Worm (Caenorhabditis elegans) whole organism, L4/young adult: ENCODE measurements around the gene dmsr-9.

Experiments used
- W03F9.2 ChIP-seq: fragments of 150-350 bp; optimal IDR thresholded peaks from 2 replicates; lab custom pipeline; 2014; ENCODE audit warnings: missing biosample characterization, missing genetic modification characterization
- dao-5 ChIP-seq: sonication (generic microtip); optimal IDR thresholded peaks from 2 replicates; lab custom pipeline; 2016; ENCODE audit warnings: missing genotype, missing genetic modification characterization, moderate library complexity, missing compliant biosample characterization
- him-1 ChIP-seq: sonication (generic microtip); optimal IDR thresholded peaks from 2 replicates; lab custom pipeline; 2016; ENCODE audit warnings: missing genotype, missing genetic modification reagents, missing genetic modification characterization, missing compliant biosample characterization

Gene dmsr-9

DNA sequence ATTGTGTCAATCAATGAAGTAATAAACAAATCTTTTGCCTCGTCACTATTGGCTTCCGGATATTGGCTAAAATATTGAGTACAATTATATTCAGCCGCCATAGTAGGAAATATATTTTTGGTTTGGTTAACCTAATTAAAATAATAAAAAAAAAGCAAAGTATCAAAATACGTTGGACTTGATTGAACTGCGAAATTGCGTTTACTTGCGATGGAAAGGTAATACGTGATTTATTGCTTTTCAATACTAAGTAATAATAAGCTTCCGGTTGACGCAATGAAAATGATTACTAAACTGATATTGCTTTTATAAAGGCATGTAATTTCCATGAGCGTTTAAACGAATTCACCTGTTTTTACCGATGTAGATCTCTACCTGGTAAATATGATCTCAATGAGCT lies at the start of gene dmsr-9:
dmsr-9 (minus strand) TSS at position 101 of the 400 bp plus-strand sequence.
- TF ChIP-seq W03F9.2 (no peak), dao-5 (tag; lab: Kevin White, UChicago) (no peak), him-1 (tag; lab: Kevin White, UChicago) (no peak)

DNA sequence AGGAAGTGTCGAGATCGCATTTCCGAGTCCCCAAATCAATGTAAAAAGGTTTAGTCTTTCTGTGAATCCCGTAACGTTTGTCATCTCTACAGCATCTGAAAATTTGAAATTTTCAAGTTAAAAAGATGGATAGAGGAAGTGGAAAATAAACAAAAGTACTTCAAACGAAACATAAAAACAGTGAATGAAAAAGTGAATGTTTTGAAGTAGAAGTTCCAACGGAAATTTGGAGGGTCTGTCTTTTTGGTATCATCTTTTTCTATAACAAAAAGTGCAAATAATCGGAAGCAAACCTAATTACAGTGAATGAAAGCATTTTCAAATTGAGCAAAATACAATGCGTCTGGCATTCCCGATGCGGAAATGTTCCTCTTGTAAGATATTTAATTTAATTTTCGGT lies 47.0 kb upstream of the dmsr-9 start, which contains the start of gene lgc-54:
lgc-54 (minus strand) TSS at position 101 of the 400 bp plus-strand sequence.
- TF ChIP-seq him-1 (tag; lab: Kevin White, UChicago) (no peak), dao-5 (tag; lab: Kevin White, UChicago) (no peak), W03F9.2 (no peak)

DNA sequence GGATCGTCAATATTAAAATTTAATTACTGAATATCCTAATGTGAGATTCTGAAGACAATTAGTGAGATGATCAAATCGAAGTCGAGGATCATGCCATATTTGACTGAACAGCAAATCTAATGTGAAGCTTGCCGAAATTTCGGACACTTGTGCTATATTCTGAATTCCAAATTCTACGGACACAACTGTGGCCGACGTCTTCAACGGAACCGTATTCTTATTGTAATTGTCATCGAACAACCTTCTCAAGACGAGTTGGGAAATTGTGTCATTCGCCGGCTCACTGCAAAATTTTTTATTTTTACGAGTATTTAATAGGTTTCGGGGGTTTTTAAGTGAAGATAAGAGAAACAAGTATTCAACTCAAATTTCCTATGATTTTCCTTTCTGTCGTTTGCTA lies 43.0 kb upstream of the dmsr-9 start, which contains the start of gene T15B7.1:
T15B7.1 (plus strand) TSS at position 301 of the 400 bp plus-strand sequence.
- no peak for TF ChIP-seq W03F9.2
- TF ChIP-seq him-1 (tag; lab: Kevin White, UChicago): no peak

DNA sequence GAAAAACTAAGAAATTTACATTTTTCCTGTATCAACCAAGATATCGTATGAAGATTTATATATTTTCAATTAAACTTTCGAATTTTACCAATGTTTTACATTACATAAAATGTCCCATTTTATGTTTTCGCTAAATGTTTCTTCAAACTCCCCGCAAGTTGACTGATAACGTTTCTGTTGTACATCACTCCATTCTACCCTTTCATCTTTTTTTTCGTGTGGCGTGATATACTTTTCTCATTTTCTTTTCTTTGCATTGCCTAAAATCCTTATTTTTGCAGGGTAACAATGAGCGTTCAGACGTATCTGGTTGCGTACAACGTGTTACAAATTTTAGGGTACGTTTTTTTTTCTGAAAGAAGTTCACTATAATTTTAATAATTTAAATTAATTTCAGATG lies 39.5 kb upstream of the dmsr-9 start, which contains the start of gene hpo-8:
hpo-8 (plus strand) TSS at position 282 of the 400 bp plus-strand sequence.
- TF ChIP-seq him-1 (tag; lab: Kevin White, UChicago) (no peak), W03F9.2 (no peak), dao-5 (tag; lab: Kevin White, UChicago) (no peak)

DNA sequence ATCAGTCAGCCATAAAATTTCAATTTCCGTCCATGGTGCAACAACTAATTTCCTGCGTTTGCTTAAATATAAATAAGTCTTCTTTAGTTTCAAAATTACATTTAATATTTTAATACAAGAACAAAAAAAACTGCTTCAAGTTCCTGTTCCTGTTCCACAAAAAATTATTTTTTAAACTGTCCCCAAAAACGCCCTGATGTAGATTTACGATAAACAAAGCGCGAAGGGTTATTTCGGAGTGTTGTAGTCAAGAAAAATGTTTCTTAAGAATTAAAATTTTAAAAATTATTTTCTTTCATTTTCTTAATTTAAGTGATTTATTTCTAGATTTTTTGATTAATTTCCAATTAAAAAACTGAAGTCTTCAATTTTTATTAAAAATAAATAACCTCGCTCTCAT lies 39.1 kb upstream of the dmsr-9 start, which contains the start of gene T15B7.15:
T15B7.15 (minus strand) TSS at position 67 of the 400 bp plus-strand sequence.
- TF ChIP-seq W03F9.2 (no peak), him-1 (tag; lab: Kevin White, UChicago) (no peak), dao-5 (tag; lab: Kevin White, UChicago) (no peak)

DNA sequence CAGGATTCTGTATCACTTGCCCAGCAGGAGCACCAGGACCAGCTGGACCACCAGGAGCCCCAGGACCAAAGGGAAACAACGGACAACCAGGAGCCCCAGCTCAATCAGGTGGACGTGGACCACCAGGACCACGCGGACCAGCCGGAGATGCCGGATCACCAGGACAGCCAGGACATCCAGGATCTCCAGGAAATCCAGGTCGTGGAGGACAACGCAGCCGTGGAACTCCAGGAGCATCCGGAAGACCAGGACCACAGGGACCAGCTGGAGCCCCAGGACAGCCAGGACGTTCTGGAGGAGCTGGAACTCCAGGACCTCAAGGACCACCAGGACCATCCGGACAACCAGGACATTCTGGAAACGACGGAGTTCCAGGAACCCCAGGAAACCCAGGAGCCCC lies 36.6 kb upstream of the dmsr-9 start:
- no peak for TF ChIP-seq him-1 (tag; lab: Kevin White, UChicago)
- TF ChIP-seq W03F9.2: no peak
- TF ChIP-seq dao-5 (tag; lab: Kevin White, UChicago): no peak

DNA sequence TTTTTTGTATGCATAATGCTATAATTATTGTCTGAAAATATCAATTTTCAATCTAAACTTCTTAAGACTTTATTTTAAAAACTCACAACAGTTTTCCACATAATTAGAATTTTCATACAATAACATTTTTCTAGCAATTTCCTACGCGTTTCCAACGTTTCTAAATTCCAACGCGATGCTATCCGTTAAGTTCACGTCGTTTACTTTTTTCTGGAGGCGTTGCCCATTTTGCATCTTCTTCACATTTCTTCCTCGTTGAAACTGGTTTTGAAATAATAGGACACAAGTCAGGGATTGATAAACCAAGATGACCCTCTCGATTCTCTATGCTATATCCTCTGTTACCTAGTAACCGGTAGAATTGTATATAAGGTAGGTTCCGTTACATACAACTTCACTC lies 35.8 kb upstream of the dmsr-9 start, which contains the start of the genes T15B7.14 and col-143:
T15B7.14 (minus strand) TSS at position 101 of the 400 bp plus-strand sequence.
col-143 (plus strand) TSS at position 394 of the 400 bp plus-strand sequence.
- TF ChIP-seq him-1 (tag; lab: Kevin White, UChicago) (no peak), dao-5 (tag; lab: Kevin White, UChicago) (no peak), W03F9.2 (no peak)

DNA sequence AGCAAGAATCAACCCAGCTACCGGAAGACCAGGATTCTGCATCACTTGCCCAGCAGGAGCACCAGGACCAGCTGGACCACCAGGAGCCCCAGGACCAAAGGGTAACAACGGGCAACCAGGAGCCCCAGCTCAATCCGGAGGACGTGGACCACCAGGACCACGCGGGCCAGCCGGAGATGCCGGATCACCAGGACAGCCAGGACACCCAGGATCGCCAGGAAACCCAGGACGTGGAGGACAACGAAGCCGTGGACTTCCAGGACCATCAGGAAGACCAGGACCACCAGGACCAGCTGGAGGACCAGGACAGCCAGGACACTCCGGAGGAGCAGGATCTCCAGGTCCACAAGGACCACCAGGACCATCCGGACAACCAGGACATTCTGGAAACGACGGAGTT lies 32.1 kb upstream of the dmsr-9 start:
- no peak for TF ChIP-seq dao-5 (tag; lab: Kevin White, UChicago)
- TF ChIP-seq W03F9.2: no peak
- TF ChIP-seq him-1 (tag; lab: Kevin White, UChicago): no peak

DNA sequence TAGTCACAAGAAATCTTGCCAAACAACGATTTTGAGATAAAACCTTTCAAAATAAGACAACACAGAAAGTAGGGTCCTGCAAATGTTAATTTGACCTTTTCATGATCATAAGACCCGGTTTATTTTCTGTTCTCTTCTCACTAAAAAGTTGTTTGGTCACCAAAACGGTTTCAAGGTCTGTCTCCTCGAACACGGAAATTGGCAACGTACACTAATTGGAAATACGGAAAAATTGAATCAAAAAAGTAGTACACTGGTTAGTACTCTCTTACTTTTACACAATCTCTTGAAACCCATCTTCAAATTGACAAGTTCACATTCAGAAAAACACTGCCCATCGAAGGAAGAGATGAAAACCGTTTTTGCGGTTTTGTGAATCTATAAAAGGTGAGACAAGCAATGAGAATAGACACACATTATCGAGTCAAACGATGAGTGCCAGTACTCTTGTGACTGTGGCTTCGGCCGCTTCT lies 31.3 kb upstream of the dmsr-9 start, which contains the start of gene col-142:
col-142 (plus strand) TSS at position 423 of the 473 bp plus-strand sequence.
- TF ChIP-seq him-1 (tag; lab: Kevin White, UChicago) (no peak), dao-5 (tag; lab: Kevin White, UChicago) (no peak), W03F9.2 (no peak)

DNA sequence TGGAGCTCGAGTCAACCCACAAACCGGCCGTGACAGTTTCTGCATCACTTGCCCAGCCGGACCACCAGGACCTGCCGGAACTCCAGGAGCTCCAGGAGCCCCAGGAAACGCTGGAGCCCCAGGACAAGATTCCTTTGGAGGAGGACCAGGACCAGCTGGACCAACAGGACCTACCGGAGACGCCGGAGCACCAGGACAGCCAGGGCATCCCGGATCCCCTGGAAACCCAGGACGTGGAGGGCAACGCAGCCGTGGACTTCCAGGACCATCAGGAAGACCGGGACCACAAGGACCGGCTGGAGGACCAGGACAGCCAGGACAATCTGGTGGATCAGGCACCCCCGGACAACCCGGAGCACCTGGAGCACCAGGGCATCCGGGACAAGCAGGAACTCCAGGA lies 30.6 kb upstream of the dmsr-9 start:
- TF ChIP-seq dao-5 (tag; lab: Kevin White, UChicago) (no peak), him-1 (tag; lab: Kevin White, UChicago) (no peak), W03F9.2 (no peak)

DNA sequence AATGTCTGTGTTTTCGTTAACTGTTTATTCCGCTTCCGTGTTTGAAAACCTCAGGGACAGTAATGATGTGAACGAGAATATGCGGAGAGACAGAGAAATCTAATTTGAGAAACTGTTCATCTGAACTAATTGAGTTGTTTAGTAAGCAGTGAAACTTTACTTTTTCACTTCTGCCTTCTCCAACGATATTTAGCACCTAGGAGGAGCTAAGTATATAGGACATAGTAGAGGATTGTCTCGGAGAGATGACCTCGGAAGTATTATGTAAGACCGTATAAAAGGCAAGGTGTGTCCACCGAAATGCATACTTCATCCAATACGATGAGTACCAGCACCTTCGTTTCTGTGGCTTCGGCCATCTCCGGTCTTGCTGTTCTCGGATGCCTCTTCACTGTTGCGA lies 29.9 kb upstream of the dmsr-9 start, which contains the start of gene col-141:
col-141 (plus strand) TSS at position 301 of the 400 bp plus-strand sequence.
- no peak for TF ChIP-seq W03F9.2
- TF ChIP-seq him-1 (tag; lab: Kevin White, UChicago): no peak
- TF ChIP-seq dao-5 (tag; lab: Kevin White, UChicago): no peak

DNA sequence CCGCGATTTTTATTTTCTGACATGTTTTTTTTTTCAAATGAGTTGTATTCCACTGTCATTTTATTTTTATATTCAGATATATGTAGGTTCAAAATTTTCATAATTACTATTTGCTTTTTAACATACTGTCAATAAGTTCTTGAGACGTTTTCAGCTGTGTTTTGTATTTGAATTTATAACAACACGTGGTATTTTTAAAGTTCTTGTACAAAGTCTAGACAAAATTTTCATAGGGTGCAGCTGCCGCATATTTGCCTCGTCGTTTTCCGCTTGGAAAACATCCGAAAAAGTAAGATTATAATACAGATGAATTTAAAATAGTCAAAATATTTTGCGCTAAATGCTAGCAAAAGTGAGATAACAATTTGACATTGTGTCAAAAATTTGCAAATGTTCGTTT lies 29.3 kb upstream of the dmsr-9 start, which contains the start of gene dmsr-15:
dmsr-15 (minus strand) TSS at position 101 of the 400 bp plus-strand sequence.
- TF ChIP-seq dao-5 (tag; lab: Kevin White, UChicago) (no peak), him-1 (tag; lab: Kevin White, UChicago) (no peak), W03F9.2 (no peak)

DNA sequence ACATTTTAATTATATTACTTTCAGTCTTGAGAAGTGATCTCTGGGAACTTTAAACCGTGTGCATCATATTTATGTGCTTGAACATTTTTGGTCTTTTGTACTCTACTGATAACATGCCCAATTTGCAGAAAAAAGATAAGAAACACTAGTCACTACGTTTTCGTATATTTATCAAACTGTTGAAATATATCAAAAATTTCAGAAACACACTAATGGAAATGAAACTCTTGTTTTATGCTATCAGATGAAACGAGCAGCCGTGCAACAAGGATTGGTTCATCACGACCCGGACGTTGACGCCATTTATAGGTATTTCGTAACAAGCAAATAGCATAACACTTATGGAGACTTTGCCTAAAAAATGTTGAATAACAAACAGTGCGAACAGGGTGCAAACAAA lies 24.0 kb upstream of the dmsr-9 start:
- no peak for TF ChIP-seq dao-5 (tag; lab: Kevin White, UChicago)
- no peak for TF ChIP-seq W03F9.2
- no peak for TF ChIP-seq him-1 (tag; lab: Kevin White, UChicago)

DNA sequence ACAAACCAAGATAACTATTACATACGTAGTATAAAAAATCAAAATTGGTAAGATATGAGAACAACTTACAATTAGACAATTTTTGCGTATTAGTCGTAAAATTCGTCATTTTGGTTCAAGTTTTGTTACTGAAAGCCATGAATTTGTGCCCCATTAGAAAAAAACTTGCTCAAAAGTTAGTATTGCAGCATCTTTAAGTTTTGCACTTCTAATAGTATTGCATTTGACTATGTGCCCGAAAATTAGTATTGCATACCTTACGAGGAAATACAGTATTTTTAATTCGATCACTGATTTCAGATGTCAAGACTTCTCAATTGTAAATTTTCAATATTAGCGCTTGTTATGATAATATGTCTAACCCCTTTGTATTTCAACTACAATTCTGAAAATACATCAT lies 22.0 kb upstream of the dmsr-9 start, which contains the start of gene T15B7.8:
T15B7.8 (plus strand) TSS at position 301 of the 400 bp plus-strand sequence.
- no peak for TF ChIP-seq dao-5 (tag; lab: Kevin White, UChicago)
- no peak for TF ChIP-seq him-1 (tag; lab: Kevin White, UChicago)
- TF ChIP-seq W03F9.2: no peak
